Worm (Caenorhabditis elegans): ENCODE results near the gene trmt-10C.2.
A peak's percentile ranks its signal among the peaks of the same experiment; 100 is the strongest.

The trmt-10C.2 gene

ce11 chrIII:6367712-6368111 lies 21.6 kb downstream of the trmt-10C.2 start, which contains the start of the genes C56G2.15 and thoc-2:
Gene C56G2.15 (minus strand): TSS chrIII:6367899.
Gene thoc-2 (plus strand): TSS chrIII:6368042.
- peak; percentile 4 for TF ChIP-seq nhr-25 (tag; optimal IDR thresholded peaks at IDR 0.05)
- TF ChIP-seq ztf-11 (tag; optimal IDR thresholded peaks at IDR 0.05), result no peak
- peak in 1 of 2 experiments; percentile 63 for TF ChIP-seq lsy-2 (tag; optimal IDR thresholded peaks at IDR 0.05)
- TF ChIP-seq unc-55 (GFP tag; optimal IDR thresholded peaks at IDR 0.05), result peak; percentile 24
- TF ChIP-seq nhr-129 (tag; optimal IDR thresholded peaks at IDR 0.05), result peak; percentile 45

ce11 chrIII:6368524-6368923 lies 22.4 kb downstream of the trmt-10C.2 start:
- TF ChIP-seq fos-1 (tag; optimal IDR thresholded peaks at IDR 0.05) (no peak), skn-1 (tag; optimal IDR thresholded peaks at IDR 0.05) (no peak), unc-62 (GFP tag; optimal IDR thresholded peaks at IDR 0.05) (no peak), lin-39 (tag; optimal IDR thresholded peaks at IDR 0.05) (no peak), ama-1 (optimal IDR thresholded peaks at IDR 0.05) (no peak), lsy-2 (tag; optimal IDR thresholded peaks at IDR 0.05) (no peak), nhr-77 (tag; optimal IDR thresholded peaks at IDR 0.05) (no peak), nhr-129 (tag; optimal IDR thresholded peaks at IDR 0.05) (no peak), unc-39 (tag; optimal IDR thresholded peaks at IDR 0.05) (no peak), elt-3 (tag; optimal IDR thresholded peaks at IDR 0.05) (no peak), aly-2 (tag; optimal IDR thresholded peaks at IDR 0.05) (no peak), peb-1 (tag; optimal IDR thresholded peaks at IDR 0.05) (no peak), mdl-1 (tag; optimal IDR thresholded peaks at IDR 0.05) (no peak), alr-1 (tag; optimal IDR thresholded peaks at IDR 0.05) (no peak), sem-4 (tag; optimal IDR thresholded peaks at IDR 0.05) (no peak), nhr-10 (tag; optimal IDR thresholded peaks at IDR 0.05) (no peak)

- TF ChIP-seq ceh-16 (tag; optimal IDR thresholded peaks at IDR 0.05), result no peak
- no peak for TF ChIP-seq sma-9 (GFP tag; optimal IDR thresholded peaks at IDR 0.05)
- no peak for TF ChIP-seq sma-9 (tag; optimal IDR thresholded peaks at IDR 0.05)
- no peak for TF ChIP-seq lin-13 (GFP tag; optimal IDR thresholded peaks at IDR 0.05)
- no peak for TF ChIP-seq ZK546.5 (tag; optimal IDR thresholded peaks at IDR 0.05)
- no peak for TF ChIP-seq peb-1 (tag; optimal IDR thresholded peaks at IDR 0.05)
Measured at ce11 chrIII:6373850-6374474, 27.9 kb downstream of the trmt-10C.2 start.

- TF ChIP-seq nhr-10 (tag; optimal IDR thresholded peaks at IDR 0.05) (peak; percentile 17), lsy-2 (tag; optimal IDR thresholded peaks at IDR 0.05) (peak; percentile 96 to 99), nhr-6 (tag; optimal IDR thresholded peaks at IDR 0.05) (peak; percentile 32), unc-55 (GFP tag; optimal IDR thresholded peaks at IDR 0.05) (peak; percentile 95), sma-3 (GFP tag; optimal IDR thresholded peaks at IDR 0.05) (peak; percentile 70), skn-1 (tag; optimal IDR thresholded peaks at IDR 0.05) (peak; percentile 37), F13H6.1 (tag; optimal IDR thresholded peaks at IDR 0.05) (peak; percentile 54), ceh-82 (tag; optimal IDR thresholded peaks at IDR 0.05) (peak; percentile 31), sma-9 (GFP tag; optimal IDR thresholded peaks at IDR 0.05) (peak; percentile 72), sma-9 (tag; optimal IDR thresholded peaks at IDR 0.05) (no peak), fos-1 (tag; optimal IDR thresholded peaks at IDR 0.05) (peak; percentile 77), crh-2 (tag; optimal IDR thresholded peaks at IDR 0.05) (peak; percentile 83), nhr-11 (tag; optimal IDR thresholded peaks at IDR 0.05) (no peak), nhr-25 (tag; optimal IDR thresholded peaks at IDR 0.05) (peak; percentile 73), R02D3.7 (tag; optimal IDR thresholded peaks at IDR 0.05) (no peak), ztf-11 (tag; optimal IDR thresholded peaks at IDR 0.05) (no peak), ZK546.5 (tag; optimal IDR thresholded peaks at IDR 0.05) (peak; percentile 28), ceh-16 (tag; optimal IDR thresholded peaks at IDR 0.05) (no peak), egl-27 (tag; optimal IDR thresholded peaks at IDR 0.05) (peak; percentile 2), nhr-237 (tag; optimal IDR thresholded peaks at IDR 0.05) (no peak), blmp-1 (tag; optimal IDR thresholded peaks at IDR 0.05; ENCODE audit: insufficient read depth) (peak; percentile 73), sem-4 (tag; optimal IDR thresholded peaks at IDR 0.05) (no peak), lin-11 (tag; optimal IDR thresholded peaks at IDR 0.05) (peak; percentile 61), nhr-129 (tag; optimal IDR thresholded peaks at IDR 0.05) (peak; percentile 99), dmd-4 (tag; optimal IDR thresholded peaks at IDR 0.05) (no peak), unc-39 (tag; optimal IDR thresholded peaks at IDR 0.05) (no peak), unc-62 (GFP tag; optimal IDR thresholded peaks at IDR 0.05) (no peak), ama-1 (optimal IDR thresholded peaks at IDR 0.05) (peak; percentile 27), nhr-21 (tag; optimal IDR thresholded peaks at IDR 0.05) (peak; percentile 24), ztf-4 (tag; optimal IDR thresholded peaks at IDR 0.05) (peak; percentile 40), lin-13 (GFP tag; optimal IDR thresholded peaks at IDR 0.05) (peak; percentile 79), mdl-1 (tag; optimal IDR thresholded peaks at IDR 0.05) (peak; percentile 38 to 39), mab-5 (tag; optimal IDR thresholded peaks at IDR 0.05) (peak; percentile 58), C34F6.9 (tag; optimal IDR thresholded peaks at IDR 0.05) (peak; percentile 87), Y55F3AM.14 (GFP tag; optimal IDR thresholded peaks at IDR 0.05) (no peak), gmeb-1 (tag; optimal IDR thresholded peaks at IDR 0.05) (peak; percentile 77)
Measured at ce11 chrIII:6374947-6375415, 28.9 kb downstream of the trmt-10C.2 start, which contains the start of the genes rps-13 and nfx-1. Gene rps-13 (minus strand): TSS chrIII:6374997. Gene nfx-1 (plus strand): TSS chrIII:6375379.
